Worm (Caenorhabditis elegans) whole organism, midembryonic: ENCODE data around the gene srf-3.

Experiments used
- T22C8.4 ChIP-seq: fragments of 200-800 bp; sonication (Bioruptor generic); IDR thresholded peaks from 2 replicates; pipeline ENCODE4 v1.3.6; 2022; ENCODE audit warnings: missing genetic modification characterization, missing compliant biosample characterization
- flt-1 ChIP-seq: fragments of 200-800 bp; sonication (Bioruptor generic); IDR thresholded peaks from 2 replicates; pipeline ENCODE4 v1.3.6; 2022; ENCODE audit warnings: missing genetic modification characterization, missing compliant biosample characterization
- klf-2 ChIP-seq: fragments of 200-800 bp; sonication (Bioruptor generic); conservative IDR thresholded peaks from 2 replicates; pipeline ENCODE4 v1.3.6; 2022; ENCODE audit warnings: missing genetic modification reagents, missing genetic modification characterization, missing compliant biosample characterization
- med-1 ChIP-seq: sonication (generic microtip); optimal IDR thresholded peaks from 2 replicates; lab custom pipeline; 2017; ENCODE audit warnings: missing genetic modification characterization, mild to moderate bottlenecking, missing compliant biosample characterization, antibody characterized with exemption, missing genetic modification reagents; ENCODE audit not compliant: insufficient read depth
- ref-1 ChIP-seq: fragments of 200-800 bp; sonication (Bioruptor generic); conservative IDR thresholded peaks from 2 replicates; pipeline ENCODE4 v1.3.6; 2022; ENCODE audit warnings: missing genetic modification reagents, missing genetic modification characterization, missing compliant biosample characterization
- tab-1 ChIP-seq: fragments of 200-800 bp; sonication (Bioruptor generic); IDR thresholded peaks from 2 replicates; pipeline ENCODE4 v1.3.6; 2022; ENCODE audit warnings: missing genetic modification characterization, missing compliant biosample characterization
- ztf-23 ChIP-seq: fragments of 200-800 bp; sonication (Bioruptor generic); IDR thresholded peaks from 2 replicates; pipeline ENCODE4 v1.3.6; 2022; ENCODE audit warnings: missing genetic modification reagents, missing genetic modification characterization, missing compliant biosample characterization
- ztf-29 ChIP-seq: fragments of 200-800 bp; sonication (Bioruptor generic); IDR thresholded peaks from 2 replicates; pipeline ENCODE4 v1.3.6; 2022; ENCODE audit warnings: missing genetic modification reagents, missing genetic modification characterization, missing compliant biosample characterization

- TF ChIP-seq flt-1 (GFP tag; lab: Robert Waterston, UW), result no peak
- no peak for TF ChIP-seq ztf-29 (GFP tag; lab: Robert Waterston, UW)
- no peak for TF ChIP-seq med-1 (GFP tag; lab: Kevin White, UChicago)
- TF ChIP-seq ref-1 (GFP tag; lab: Robert Waterston, UW), result no peak
- no peak for TF ChIP-seq klf-2 (GFP tag; lab: Robert Waterston, UW)
- TF ChIP-seq tab-1 (GFP tag; lab: Robert Waterston, UW), result no peak
- no peak for TF ChIP-seq T22C8.4 (GFP tag; lab: Robert Waterston, UW)
- TF ChIP-seq ztf-23 (GFP tag; lab: Robert Waterston, UW), result no peak
Observed at ce11 chrIV:12835363-12835762, 13.9 kb upstream of the srf-3 start.
